Fruit fly (Drosophila melanogaster) whole organism, embryonic: ENCODE data around the gene yellow-f2.

Source experiments
- CG10274 ChIP-seq: fragments of 200-800 bp; sonication (Bioruptor generic); optimal IDR thresholded peaks from 3 replicates; lab custom pipeline; 2017; ENCODE audit warnings: missing biosample characterization, mild to moderate bottlenecking, missing genetic modification characterization
- CG11456 ChIP-seq: fragments of 200-800 bp; sonication (Bioruptor generic); IDR thresholded peaks from 3 replicates; pipeline ENCODE4 v1.3.6; 2022; ENCODE audit warnings: missing biosample characterization, missing genetic modification characterization
- CG2889 ChIP-seq: fragments of 200-800 bp; sonication (Bioruptor generic); IDR thresholded peaks from 3 replicates; pipeline ENCODE4 v1.3.6; 2022; ENCODE audit warnings: missing biosample characterization, missing genetic modification characterization
- al ChIP-seq: fragments of 200-800 bp; sonication (Bioruptor generic); IDR thresholded peaks from 2 replicates; pipeline ENCODE4 v1.3.6; 2022; ENCODE audit warnings: missing biosample characterization, missing genetic modification characterization
- cato ChIP-seq: fragments of 200-800 bp; sonication (Bioruptor generic); optimal IDR thresholded peaks from 2 replicates; lab custom pipeline; 2016; ENCODE audit warnings: missing biosample characterization, missing genetic modification characterization, borderline replicate concordance
- exex ChIP-seq: fragments of 200-800 bp; sonication (Bioruptor generic); optimal IDR thresholded peaks from 4 replicates; lab custom pipeline; 2018; ENCODE audit warnings: missing biosample characterization, mild to moderate bottlenecking, missing genetic modification characterization, moderate library complexity
- gcm ChIP-seq: fragments of 200-800 bp; sonication (Bioruptor generic); optimal IDR thresholded peaks from 2 replicates; lab custom pipeline; 2019; ENCODE audit warnings: missing biosample characterization, mild to moderate bottlenecking, missing genetic modification characterization, moderate library complexity
- mirr ChIP-seq: fragments of 200-800 bp; sonication (Bioruptor generic); optimal IDR thresholded peaks from 3 replicates; lab custom pipeline; 2018; ENCODE audit warnings: missing biosample characterization, mild to moderate bottlenecking, missing genetic modification characterization
- otp ChIP-seq: fragments of 200-800 bp; sonication (Bioruptor generic); IDR thresholded peaks from 3 replicates; pipeline ENCODE4, ENCODE4 v1.3.6; 2022; ENCODE audit warnings: missing biosample characterization, missing genetic modification characterization
- vfl ChIP-seq: fragments of 200-800 bp; sonication (Bioruptor generic); optimal IDR thresholded peaks from 2 replicates; lab custom pipeline; 2016; ENCODE audit warnings: missing biosample characterization, missing genetic modification characterization
- vvl ChIP-seq: fragments of 200-800 bp; sonication (Bioruptor generic); IDR thresholded peaks from 2 replicates; pipeline ENCODE4 v1.3.6; 2022; ENCODE audit warnings: missing biosample characterization, missing genetic modification characterization

- TF ChIP-seq cato (no peak), CG10274 (no peak), CG11456 (GFP tag; lab: Robert Waterston, UW) (no peak), exex (peak; percentile 34), vvl (GFP tag; lab: Robert Waterston, UW) (no peak), al (GFP tag; lab: Robert Waterston, UW) (no peak), CG2889 (GFP tag; lab: Robert Waterston, UW) (no peak), mirr (GFP tag; lab: Kevin White, UChicago) (no peak), otp (GFP tag; lab: Robert Waterston, UW) (no peak), vfl (GFP tag; lab: Kevin White, UChicago) (no peak), gcm (no peak)
Observed at dm6 chr3R:13042258-13043032, 47.5 kb upstream of the yellow-f2 start, which contains the start of gene snk.
